Worm (Caenorhabditis elegans): ENCODE results near the gene Y45F10B.9.
"Not testable (repeated sequence)": the region's sequence is repeated elsewhere in the genome, so short reads cannot be mapped to it uniquely, and the experiment has no call there.

Y45F10B.9 gene

ce11 chrIV:13578174-13578573 is 19.5 kb downstream of the Y45F10B.9 start, which contains the start of gene Y45F10B.8:
TSS of gene Y45F10B.8 (minus strand) at chrIV:13578274.
- TF ChIP-seq tab-1 (GFP tag; IDR thresholded peaks at IDR 0.05); cog-1 (tag; optimal IDR thresholded peaks at IDR 0.05); ztf-23 (GFP tag; IDR thresholded peaks at IDR 0.05): not testable (repeated sequence)

- TF ChIP-seq ref-1 (GFP tag; conservative IDR thresholded peaks at IDR 0.05) (no peak), ztf-29 (GFP tag; IDR thresholded peaks at IDR 0.05) (no peak), tab-1 (GFP tag; IDR thresholded peaks at IDR 0.05) (no peak)
These were observed 22.0 kb downstream of the Y45F10B.9 start for ce11 chrIV:13575673-13576072.

- TF ChIP-seq ztf-29 (GFP tag; IDR thresholded peaks at IDR 0.05) (no peak), ztf-23 (GFP tag; IDR thresholded peaks at IDR 0.05) (no peak), flt-1 (GFP tag; IDR thresholded peaks at IDR 0.05) (no peak), T22C8.4 (GFP tag; IDR thresholded peaks at IDR 0.05) (no peak), tab-1 (GFP tag; IDR thresholded peaks at IDR 0.05) (no peak), cog-1 (tag; optimal IDR thresholded peaks at IDR 0.05) (no peak), ref-1 (GFP tag; conservative IDR thresholded peaks at IDR 0.05) (no peak), med-1 (GFP tag; optimal IDR thresholded peaks at IDR 0.05; ENCODE audit: insufficient read depth) (no peak), klf-2 (GFP tag; conservative IDR thresholded peaks at IDR 0.05) (no peak)
These were observed 23.0 kb downstream of the Y45F10B.9 start, which contains the start of gene srd-10 for ce11 chrIV:13574733-13575132. TSS of gene srd-10 (plus strand) at chrIV:13575033.

ce11 chrIV:13564284-13564683 is 33.4 kb downstream of the Y45F10B.9 start:
- TF ChIP-seq ztf-23 (GFP tag; IDR thresholded peaks at IDR 0.05) (no peak), cog-1 (tag; optimal IDR thresholded peaks at IDR 0.05) (no peak), ref-1 (GFP tag; conservative IDR thresholded peaks at IDR 0.05) (no peak), tab-1 (GFP tag; IDR thresholded peaks at IDR 0.05) (no peak), flt-1 (GFP tag; IDR thresholded peaks at IDR 0.05) (no peak), klf-2 (GFP tag; conservative IDR thresholded peaks at IDR 0.05) (no peak), T22C8.4 (GFP tag; IDR thresholded peaks at IDR 0.05) (no peak)

ce11 chrIV:13561629-13562028 is 36.1 kb downstream of the Y45F10B.9 start, which contains the start of the genes Y45F10B.13 and qui-1:
TSS of gene Y45F10B.13 (minus strand) at chrIV:13561729.
TSS of gene qui-1 (plus strand) at chrIV:13561861.
- TF ChIP-seq ztf-23 (GFP tag; IDR thresholded peaks at IDR 0.05) (no peak), ref-1 (GFP tag; conservative IDR thresholded peaks at IDR 0.05) (no peak)

ce11 chrIV:13559020-13559419 is 38.7 kb downstream of the Y45F10B.9 start:
- TF ChIP-seq flt-1 (GFP tag; IDR thresholded peaks at IDR 0.05) (no peak), ztf-29 (GFP tag; IDR thresholded peaks at IDR 0.05) (no peak), ref-1 (GFP tag; conservative IDR thresholded peaks at IDR 0.05) (no peak), cog-1 (tag; optimal IDR thresholded peaks at IDR 0.05) (no peak), ztf-23 (GFP tag; IDR thresholded peaks at IDR 0.05) (no peak), T22C8.4 (GFP tag; IDR thresholded peaks at IDR 0.05) (no peak), med-1 (GFP tag; optimal IDR thresholded peaks at IDR 0.05; ENCODE audit: insufficient read depth) (no peak), klf-2 (GFP tag; conservative IDR thresholded peaks at IDR 0.05) (no peak), tab-1 (GFP tag; IDR thresholded peaks at IDR 0.05) (no peak)

ce11 chrIV:13557393-13557792 is 40.3 kb downstream of the Y45F10B.9 start:
- TF ChIP-seq klf-2 (GFP tag; conservative IDR thresholded peaks at IDR 0.05), result no peak

ce11 chrIV:13555508-13555907 is 42.2 kb downstream of the Y45F10B.9 start:
- TF ChIP-seq med-1 (GFP tag; optimal IDR thresholded peaks at IDR 0.05; ENCODE audit: insufficient read depth), result no peak
- TF ChIP-seq klf-2 (GFP tag; conservative IDR thresholded peaks at IDR 0.05), result no peak
- TF ChIP-seq tab-1 (GFP tag; IDR thresholded peaks at IDR 0.05), result no peak
- TF ChIP-seq T22C8.4 (GFP tag; IDR thresholded peaks at IDR 0.05), result no peak
- no peak for TF ChIP-seq cog-1 (tag; optimal IDR thresholded peaks at IDR 0.05)
- TF ChIP-seq ztf-23 (GFP tag; IDR thresholded peaks at IDR 0.05), result no peak
- TF ChIP-seq flt-1 (GFP tag; IDR thresholded peaks at IDR 0.05), result no peak
- TF ChIP-seq ztf-29 (GFP tag; IDR thresholded peaks at IDR 0.05), result no peak
- no peak for TF ChIP-seq ref-1 (GFP tag; conservative IDR thresholded peaks at IDR 0.05)

ce11 chrIV:13554350-13554749 is 43.4 kb downstream of the Y45F10B.9 start:
- no peak for TF ChIP-seq med-1 (GFP tag; optimal IDR thresholded peaks at IDR 0.05; ENCODE audit: insufficient read depth)
- no peak for TF ChIP-seq cog-1 (tag; optimal IDR thresholded peaks at IDR 0.05)
- TF ChIP-seq ztf-23 (GFP tag; IDR thresholded peaks at IDR 0.05), result no peak
- TF ChIP-seq tab-1 (GFP tag; IDR thresholded peaks at IDR 0.05), result no peak
- TF ChIP-seq klf-2 (GFP tag; conservative IDR thresholded peaks at IDR 0.05), result no peak
- no peak for TF ChIP-seq ztf-29 (GFP tag; IDR thresholded peaks at IDR 0.05)
- TF ChIP-seq flt-1 (GFP tag; IDR thresholded peaks at IDR 0.05), result no peak
- TF ChIP-seq T22C8.4 (GFP tag; IDR thresholded peaks at IDR 0.05), result no peak
- TF ChIP-seq ref-1 (GFP tag; conservative IDR thresholded peaks at IDR 0.05), result no peak

- no peak for TF ChIP-seq ref-1 (GFP tag; conservative IDR thresholded peaks at IDR 0.05)
- TF ChIP-seq cog-1 (tag; optimal IDR thresholded peaks at IDR 0.05), result no peak
- TF ChIP-seq klf-2 (GFP tag; conservative IDR thresholded peaks at IDR 0.05), result no peak
- no peak for TF ChIP-seq med-1 (GFP tag; optimal IDR thresholded peaks at IDR 0.05; ENCODE audit: insufficient read depth)
- TF ChIP-seq ztf-29 (GFP tag; IDR thresholded peaks at IDR 0.05), result no peak
- no peak for TF ChIP-seq ztf-23 (GFP tag; IDR thresholded peaks at IDR 0.05)
- no peak for TF ChIP-seq tab-1 (GFP tag; IDR thresholded peaks at IDR 0.05)
- TF ChIP-seq T22C8.4 (GFP tag; IDR thresholded peaks at IDR 0.05), result no peak
- no peak for TF ChIP-seq flt-1 (GFP tag; IDR thresholded peaks at IDR 0.05)
These were observed 48.4 kb downstream of the Y45F10B.9 start for ce11 chrIV:13549350-13549749.

ce11 chrIV:13548188-13548587 is 49.5 kb downstream of the Y45F10B.9 start, which contains the start of gene F52G2.3:
TSS of gene F52G2.3 (minus strand) at chrIV:13548230.
- no peak for TF ChIP-seq med-1 (GFP tag; optimal IDR thresholded peaks at IDR 0.05; ENCODE audit: insufficient read depth)
- TF ChIP-seq ztf-23 (GFP tag; IDR thresholded peaks at IDR 0.05), result no peak
- TF ChIP-seq ztf-29 (GFP tag; IDR thresholded peaks at IDR 0.05), result no peak
- TF ChIP-seq ref-1 (GFP tag; conservative IDR thresholded peaks at IDR 0.05), result no peak
- no peak for TF ChIP-seq flt-1 (GFP tag; IDR thresholded peaks at IDR 0.05)
- no peak for TF ChIP-seq cog-1 (tag; optimal IDR thresholded peaks at IDR 0.05)

All from whole organism, midembryonic.